Worm (Caenorhabditis elegans) whole organism, young adult: ENCODE results near the gene fzr-1.
A peak's percentile ranks its signal among the peaks of the same experiment; 100 is the strongest.

Experiments used
- B0261.1 ChIP-seq: sonication (generic microtip); optimal IDR thresholded peaks from 2 replicates; lab custom pipeline; 2016; ENCODE audit warnings: mild to moderate bottlenecking, missing genetic modification characterization, moderate library complexity, missing compliant biosample characterization
- F10E7.11 ChIP-seq: sonication (generic microtip); optimal IDR thresholded peaks from 2 replicates; lab custom pipeline; 2017; ENCODE audit warnings: mild to moderate bottlenecking, missing genetic modification characterization, moderate library complexity, missing compliant biosample characterization
- F23B12.7 ChIP-seq: sonication (generic microtip); optimal IDR thresholded peaks from 2 replicates; lab custom pipeline; 2017; ENCODE audit warnings: missing genetic modification characterization, mild to moderate bottlenecking, missing compliant biosample characterization, antibody characterized with exemption, moderate library complexity; ENCODE audit not compliant: insufficient read depth
- F33H1.4 ChIP-seq: fragments of 200-800 bp; sonication (Bioruptor generic); IDR thresholded peaks from 2 replicates; pipeline ENCODE4 v1.3.6; 2022; ENCODE audit warnings: missing genetic modification reagents, missing genetic modification characterization, missing compliant biosample characterization
- F37B4.10 ChIP-seq: fragments of 200-800 bp; sonication (Bioruptor generic); IDR thresholded peaks from 2 replicates; pipeline ENCODE4 v1.3.6; 2022; ENCODE audit warnings: missing genetic modification characterization, missing compliant biosample characterization
- F49E8.2 ChIP-seq: sonication (generic microtip); optimal IDR thresholded peaks from 3 replicates; lab custom pipeline; 2017; ENCODE audit warnings: missing genetic modification characterization, mild to moderate bottlenecking, missing compliant biosample characterization, antibody characterized with exemption, moderate library complexity; ENCODE audit not compliant: insufficient read depth
- K12H6.12 ChIP-seq: fragments of 200-800 bp; sonication (Bioruptor generic); optimal IDR thresholded peaks from 2 replicates; lab custom pipeline; 2018; ENCODE audit warnings: mild to moderate bottlenecking, missing genetic modification characterization, missing compliant biosample characterization
- Y53G8AR.9 ChIP-seq: fragments of 200-800 bp; sonication (Bioruptor generic); conservative IDR thresholded peaks from 2 replicates; pipeline ENCODE4 v1.3.6; 2022; ENCODE audit warnings: missing genetic modification reagents, missing genetic modification characterization, missing compliant biosample characterization
- Y79H2A.3 ChIP-seq: fragments of 200-800 bp; sonication (Bioruptor generic); conservative IDR thresholded peaks from 2 replicates; pipeline ENCODE4 v1.3.6; 2022; ENCODE audit warnings: missing genetic modification reagents, missing genetic modification characterization, missing compliant biosample characterization
- Y95B8A.8 ChIP-seq: fragments of 200-800 bp; sonication (Bioruptor generic); IDR thresholded peaks from 2 replicates; pipeline ENCODE4 v1.3.6; 2022; ENCODE audit warnings: missing genetic modification reagents, missing genetic modification characterization, missing compliant biosample characterization
- ZK185.1 ChIP-seq: sonication (generic microtip); optimal IDR thresholded peaks from 2 replicates; lab custom pipeline; 2016; ENCODE audit warnings: mild to moderate bottlenecking, missing genetic modification characterization, missing compliant biosample characterization; ENCODE audit not compliant: poor library complexity, severe bottlenecking
- akir-1 ChIP-seq: fragments of 200-800 bp; sonication (Bioruptor generic); optimal IDR thresholded peaks from 2 replicates; lab custom pipeline; 2018; ENCODE audit warnings: mild to moderate bottlenecking, missing genetic modification characterization, moderate library complexity, missing compliant biosample characterization
- ama-1 ChIP-seq, 3 experiments: fragments of 150-350 bp in 1 of 3; sonication (generic microtip) in 2 of 3; optimal IDR thresholded peaks; 2 replicates each; lab custom pipeline; 2014 to 2018; ENCODE audit warnings: missing biosample characterization in 2 of 3, missing genetic modification characterization in 2 of 3, missing genetic modification reagents in 2 of 3
- aptf-3 ChIP-seq: fragments of 200-800 bp; sonication (Bioruptor generic); IDR thresholded peaks from 2 replicates; pipeline ENCODE4 v1.3.6; 2022; ENCODE audit warnings: missing genetic modification characterization, missing compliant biosample characterization
- bed-1 ChIP-seq: fragments of 200-800 bp; sonication (Bioruptor generic); IDR thresholded peaks from 2 replicates; pipeline ENCODE4 v1.3.6; 2022; ENCODE audit warnings: missing genetic modification reagents, missing genetic modification characterization, missing compliant biosample characterization
- bed-2 ChIP-seq: fragments of 200-800 bp; sonication (Bioruptor generic); IDR thresholded peaks from 2 replicates; pipeline ENCODE4 v1.3.6; 2022; ENCODE audit warnings: missing genetic modification reagents, missing genetic modification characterization, missing compliant biosample characterization
- cebp-1 ChIP-seq, 2 experiments: fragments of 200-800 bp in 1 of 2; sonication (Bioruptor generic) in 1 of 2; sonication (generic microtip) in 1 of 2; IDR thresholded peaks in 1 of 2; optimal IDR thresholded peaks in 1 of 2; 2 replicates each; pipeline versions ENCODE4 v1.3.6 to Lab custom; 2017 to 2022; ENCODE audit warnings: missing compliant biosample characterization in 2 of 2, missing genetic modification characterization in 2 of 2, mild to moderate bottlenecking in 1 of 2, missing genetic modification reagents in 1 of 2, moderate library complexity in 1 of 2
- ceh-100 ChIP-seq: fragments of 200-800 bp; sonication (Bioruptor generic); IDR thresholded peaks from 2 replicates; pipeline ENCODE4 v1.3.6; 2022; ENCODE audit warnings: missing genetic modification reagents, missing genetic modification characterization, missing compliant biosample characterization
- dpff-1 ChIP-seq: sonication (generic microtip); optimal IDR thresholded peaks from 2 replicates; lab custom pipeline; 2017; ENCODE audit warnings: mild to moderate bottlenecking, missing genetic modification characterization, missing compliant biosample characterization
- efl-1 ChIP-seq: fragments of 150-350 bp; optimal IDR thresholded peaks from 2 replicates; lab custom pipeline; 2014; ENCODE audit warnings: missing biosample characterization, missing genetic modification reagents, missing genetic modification characterization
- ekl-4 ChIP-seq: fragments of 200-800 bp; sonication (Bioruptor generic); IDR thresholded peaks from 2 replicates; pipeline ENCODE4 v1.3.6; 2022; ENCODE audit warnings: missing genetic modification reagents, missing genetic modification characterization, missing compliant biosample characterization
- hlh-26 ChIP-seq: fragments of 200-800 bp; sonication (Bioruptor generic); conservative IDR thresholded peaks from 2 replicates; pipeline ENCODE4 v1.3.6; 2022; ENCODE audit warnings: missing genetic modification reagents, missing genetic modification characterization, missing compliant biosample characterization
- let-526 ChIP-seq: fragments of 200-800 bp; sonication (Bioruptor generic); IDR thresholded peaks from 2 replicates; pipeline ENCODE4 v1.3.6; 2022; ENCODE audit warnings: missing genetic modification reagents, missing genetic modification characterization, missing compliant biosample characterization
- let-607 ChIP-seq, 2 experiments: fragments of 200-800 bp in 1 of 2; sonication (Bioruptor generic) in 1 of 2; sonication (generic microtip) in 1 of 2; optimal IDR thresholded peaks; 2 replicates each; lab custom pipeline; 2016 to 2018; ENCODE audit warnings: mild to moderate bottlenecking in 2 of 2, missing compliant biosample characterization in 2 of 2, missing genetic modification characterization in 2 of 2, moderate library complexity in 2 of 2, missing genotype in 1 of 2
- lin-26 ChIP-seq: fragments of 200-800 bp; sonication (Bioruptor generic); IDR thresholded peaks from 2 replicates; pipeline ENCODE4 v1.3.6; 2022; ENCODE audit warnings: missing genetic modification reagents, missing genetic modification characterization, missing compliant biosample characterization
- lsl-1 ChIP-seq: fragments of 200-800 bp; sonication (Bioruptor generic); optimal IDR thresholded peaks from 2 replicates; lab custom pipeline; 2018; ENCODE audit warnings: mild to moderate bottlenecking, missing genetic modification characterization, moderate library complexity, missing compliant biosample characterization
- madf-10 ChIP-seq: sonication (generic microtip); optimal IDR thresholded peaks from 2 replicates; lab custom pipeline; 2016; ENCODE audit warnings: mild to moderate bottlenecking, missing genetic modification characterization, missing compliant biosample characterization
- mcd-1 ChIP-seq: fragments of 200-800 bp; sonication (Bioruptor generic); IDR thresholded peaks from 2 replicates; pipeline ENCODE4 v1.3.6; 2022; ENCODE audit warnings: missing genetic modification reagents, missing genetic modification characterization, missing compliant biosample characterization
- nfyb-1 ChIP-seq: fragments of 200-800 bp; sonication (Bioruptor generic); IDR thresholded peaks from 2 replicates; pipeline ENCODE4 v1.3.6; 2022; ENCODE audit warnings: missing genetic modification reagents, missing genetic modification characterization, missing compliant biosample characterization
- nhr-80 ChIP-seq: sonication (generic microtip); optimal IDR thresholded peaks from 2 replicates; lab custom pipeline; 2016; ENCODE audit warnings: missing genetic modification characterization, missing compliant biosample characterization
- pbrm-1 ChIP-seq: fragments of 200-800 bp; sonication (Bioruptor generic); IDR thresholded peaks from 2 replicates; pipeline ENCODE4 v1.3.6; 2022; ENCODE audit warnings: missing genetic modification reagents, missing genetic modification characterization, missing compliant biosample characterization
- rcor-1 ChIP-seq: fragments of 200-800 bp; sonication (Bioruptor generic); IDR thresholded peaks from 2 replicates; pipeline ENCODE4 v1.3.6; 2022; ENCODE audit warnings: missing genetic modification reagents, missing genetic modification characterization, missing compliant biosample characterization
- sea-2 ChIP-seq: fragments of 200-800 bp; sonication (Bioruptor generic); IDR thresholded peaks from 2 replicates; pipeline ENCODE4 v1.3.6; 2022; ENCODE audit warnings: missing genetic modification characterization, missing compliant biosample characterization
- snpc-1.3 ChIP-seq: sonication (generic microtip); optimal IDR thresholded peaks from 2 replicates; lab custom pipeline; 2017; ENCODE audit warnings: missing genetic modification characterization, mild to moderate bottlenecking, missing compliant biosample characterization, antibody characterized with exemption, moderate library complexity, missing genotype, missing genetic modification reagents; ENCODE audit not compliant: insufficient read depth
- snpc-3.4 ChIP-seq: sonication (generic microtip); optimal IDR thresholded peaks from 2 replicates; lab custom pipeline; 2017; ENCODE audit warnings: missing genetic modification characterization, mild to moderate bottlenecking, missing compliant biosample characterization, antibody characterized with exemption, moderate library complexity, missing genotype, missing genetic modification reagents
- tbx-9 ChIP-seq: sonication (generic microtip); optimal IDR thresholded peaks from 2 replicates; lab custom pipeline; 2016; ENCODE audit warnings: borderline replicate concordance, missing genetic modification characterization, inconsistent platforms, missing compliant biosample characterization
- xnd-1 ChIP-seq: sonication (generic microtip); optimal IDR thresholded peaks from 2 replicates; lab custom pipeline; 2016; ENCODE audit warnings: missing genotype, missing genetic modification reagents, missing genetic modification characterization, missing compliant biosample characterization
- zim-3 ChIP-seq: sonication (generic microtip); optimal IDR thresholded peaks from 2 replicates; lab custom pipeline; 2017; ENCODE audit warnings: mild to moderate bottlenecking, missing genetic modification characterization, moderate library complexity, missing compliant biosample characterization
- ztf-22 ChIP-seq: fragments of 200-800 bp; sonication (Bioruptor generic); optimal IDR thresholded peaks from 2 replicates; lab custom pipeline; 2018; ENCODE audit warnings: mild to moderate bottlenecking, missing genetic modification characterization, moderate library complexity, missing compliant biosample characterization
- ztf-26 ChIP-seq: sonication (generic microtip); optimal IDR thresholded peaks from 2 replicates; lab custom pipeline; 2017; ENCODE audit warnings: missing genetic modification characterization, missing compliant biosample characterization
- ztf-28 ChIP-seq: fragments of 200-800 bp; sonication (Bioruptor generic); IDR thresholded peaks from 2 replicates; pipeline ENCODE4 v1.3.6; 2022; ENCODE audit warnings: missing genetic modification reagents, missing genetic modification characterization, missing compliant biosample characterization
- ztf-3 ChIP-seq: fragments of 200-800 bp; sonication (Bioruptor generic); optimal IDR thresholded peaks from 2 replicates; lab custom pipeline; 2018; ENCODE audit warnings: mild to moderate bottlenecking, missing genetic modification characterization, missing compliant biosample characterization

fzr-1 gene

ce11 chrII:9618759-9619158 lies 25.5 kb downstream of the fzr-1 start:
- TF ChIP-seq ZK185.1 (tag; lab: Kevin White, UChicago) (peak; percentile 37), cebp-1 (GFP tag; IDR thresholded peaks at IDR 0.05; lab: Robert Waterston, UW) (peak; percentile 75), cebp-1 (tag; optimal IDR thresholded peaks at IDR 0.05; lab: Kevin White, UChicago) (peak; percentile 75), zim-3 (tag; lab: Kevin White, UChicago) (peak; percentile 36), dpff-1 (tag; lab: Kevin White, UChicago) (no peak), snpc-1.3 (tag; lab: Kevin White, UChicago) (no peak), aptf-3 (GFP tag; lab: Robert Waterston, UW) (no peak), Y95B8A.8 (GFP tag; lab: Robert Waterston, UW) (0 out of 2 replicates have a peak, but pooled peaks have one; percentile 5), F10E7.11 (tag; lab: Kevin White, UChicago) (peak; percentile 6), xnd-1 (no peak), let-526 (GFP tag; lab: Robert Waterston, UW) (peak; percentile 16; the same call in 1 of the 2 replicates)

DNA sequence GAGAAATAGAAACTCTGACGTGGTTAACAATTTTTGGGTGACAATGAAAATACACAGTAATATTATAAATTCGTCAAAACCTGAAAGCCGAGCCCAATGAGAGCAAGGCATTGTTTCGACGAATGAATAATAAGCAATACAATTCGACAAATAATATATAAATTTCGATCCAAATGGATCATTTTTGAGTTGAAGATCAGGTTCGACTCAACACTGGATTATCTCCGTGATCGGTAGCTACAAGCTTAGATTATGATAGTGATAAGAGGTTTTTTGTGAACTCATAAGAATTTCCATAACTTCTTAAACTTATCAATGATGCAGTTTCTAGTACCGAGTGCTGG lies 26.4 kb downstream of the fzr-1 start:
- TF ChIP-seq nfyb-1 (no peak), rcor-1 (GFP tag; lab: Robert Waterston, UW) (peak; percentile 37; the same call in 1 of the 2 replicates), ZK185.1 (tag; lab: Kevin White, UChicago) (peak; percentile 37), Y53G8AR.9 (0 out of 2 replicates have a peak, but pooled peaks have one; percentile 5), cebp-1 (GFP tag; IDR thresholded peaks at IDR 0.05; lab: Robert Waterston, UW) (0 out of 2 replicates have a peak, but pooled peaks have one; percentile 21), cebp-1 (tag; optimal IDR thresholded peaks at IDR 0.05; lab: Kevin White, UChicago) (no peak), F37B4.10 (GFP tag; lab: Robert Waterston, UW) (0 out of 2 replicates have a peak, but pooled peaks have one; percentile 40), madf-10 (peak; percentile 21), lin-26 (GFP tag; lab: Robert Waterston, UW) (0 out of 2 replicates have a peak, but pooled peaks have one; percentile 19), ztf-3 (GFP tag; lab: Kevin White, UChicago) (no peak), tbx-9 (no peak), ama-1 (optimal IDR thresholded peaks at IDR 0.05; lab: Kevin White, UChicago) (no peak), ama-1 (GFP tag; optimal IDR thresholded peaks at IDR 0.05; lab: Kevin White, UChicago) (peak in 1 of 2 experiments; percentile 17), ekl-4 (GFP tag; lab: Robert Waterston, UW) (no peak), nhr-80 (peak; percentile 15), pbrm-1 (GFP tag; lab: Robert Waterston, UW) (peak; percentile 10; the same call in 1 of the 2 replicates), ztf-26 (no peak), let-607 (tag; optimal IDR thresholded peaks at IDR 0.05; lab: Kevin White, UChicago) (peak in 1 of 2 experiments; percentile 8), lsl-1 (GFP tag; lab: Kevin White, UChicago) (no peak), ztf-28 (GFP tag; lab: Robert Waterston, UW) (no peak)

DNA sequence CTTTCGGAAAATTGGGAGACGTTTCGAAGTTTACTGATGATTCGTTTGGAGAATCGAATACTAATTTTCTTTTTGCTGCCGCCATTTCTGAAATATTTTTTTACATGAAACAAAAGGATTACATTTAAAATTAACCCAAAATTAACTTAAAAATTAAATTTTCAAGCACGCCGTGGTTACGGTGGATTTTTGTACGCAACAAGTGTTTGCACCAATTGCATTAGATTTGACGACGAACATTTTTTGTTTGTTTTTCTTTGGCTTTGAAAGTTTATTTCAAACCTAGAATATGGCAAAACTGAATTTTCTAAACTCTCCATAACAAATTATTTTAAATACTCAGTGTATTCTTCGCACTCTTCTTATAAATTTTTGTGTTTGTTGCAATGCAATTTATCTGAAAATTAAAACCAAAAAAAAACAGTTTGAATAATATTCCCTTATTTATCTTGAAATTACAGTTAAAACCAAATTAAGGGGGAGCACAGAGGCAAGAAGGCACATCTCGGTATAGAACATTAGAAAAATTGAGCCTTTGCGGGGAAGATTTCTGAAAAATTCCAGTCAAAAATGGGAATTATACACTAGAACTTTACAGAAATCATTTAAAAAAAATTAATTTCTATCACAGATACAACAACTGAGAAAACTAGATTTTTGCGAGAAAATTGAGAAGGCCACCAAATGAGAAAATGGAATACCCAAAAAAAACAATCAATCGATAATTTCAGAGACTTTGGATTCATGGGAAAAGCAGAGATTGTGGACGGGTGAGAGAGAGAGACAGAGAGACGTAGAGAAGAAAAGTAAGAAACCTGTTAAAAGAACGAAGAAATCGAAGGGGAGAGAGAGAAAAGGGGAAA lies 27.0 kb downstream of the fzr-1 start, which contains the start of gene hal-3:
TSS of gene hal-3 (minus strand) at position 87 of the 863 bp plus-strand sequence.
- TF ChIP-seq efl-1 (GFP tag; lab: Kevin White, UChicago) = no peak
- no peak for TF ChIP-seq akir-1 (GFP tag; lab: Kevin White, UChicago)
- TF ChIP-seq bed-1 (GFP tag; lab: Robert Waterston, UW) = no peak
- no peak for TF ChIP-seq B0261.1
- TF ChIP-seq snpc-3.4 = no peak
- TF ChIP-seq ztf-22 = no peak
- TF ChIP-seq F49E8.2 (tag; lab: Kevin White, UChicago) = no peak
- no peak for TF ChIP-seq F33H1.4 (GFP tag; lab: Robert Waterston, UW)
- 0 out of 2 replicates have a peak, but pooled peaks have one; percentile 16 for TF ChIP-seq mcd-1
- no peak for TF ChIP-seq bed-2 (GFP tag; lab: Robert Waterston, UW)
- no peak for TF ChIP-seq sea-2 (GFP tag; lab: Robert Waterston, UW)
- no peak for TF ChIP-seq K12H6.12 (tag; lab: Kevin White, UChicago)
- no peak for TF ChIP-seq hlh-26 (GFP tag; lab: Robert Waterston, UW)
- peak; percentile 36 for TF ChIP-seq ZK185.1 (tag; lab: Kevin White, UChicago)
- TF ChIP-seq Y79H2A.3 (GFP tag; lab: Robert Waterston, UW) = no peak
- no peak for TF ChIP-seq ceh-100
- TF ChIP-seq F23B12.7 (tag; lab: Kevin White, UChicago) = no peak
